Worm (Caenorhabditis elegans) whole organism, young adult: ENCODE measurements around the gene ech-6.

Experiments used
- B0035.1 ChIP-seq: sonication (generic microtip); optimal IDR thresholded peaks from 2 replicates; lab custom pipeline; 2016; ENCODE audit warnings: missing genetic modification characterization, mild to moderate bottlenecking, missing compliant biosample characterization, missing genotype, missing genetic modification reagents
- F33H1.4 ChIP-seq: fragments of 200-800 bp; sonication (Bioruptor generic); IDR thresholded peaks from 2 replicates; pipeline ENCODE4 v1.3.6; 2022; ENCODE audit warnings: missing genetic modification reagents, missing genetic modification characterization, missing compliant biosample characterization
- F52B5.7 ChIP-seq: sonication (generic microtip); optimal IDR thresholded peaks from 2 replicates; lab custom pipeline; 2016; ENCODE audit warnings: mild to moderate bottlenecking, missing genetic modification characterization, missing compliant biosample characterization
- F57A8.1 ChIP-seq: fragments of 200-800 bp; sonication (Bioruptor generic); optimal IDR thresholded peaks from 2 replicates; lab custom pipeline; 2018; ENCODE audit warnings: mild to moderate bottlenecking, missing genetic modification characterization, moderate library complexity, missing compliant biosample characterization
- Y56A3A.18 ChIP-seq: fragments of 200-800 bp; sonication (Bioruptor generic); IDR thresholded peaks from 2 replicates; pipeline ENCODE4 v1.3.6; 2022; ENCODE audit warnings: missing genetic modification reagents, missing genetic modification characterization, missing compliant biosample characterization
- aptf-2 ChIP-seq: fragments of 200-800 bp; sonication (Bioruptor generic); conservative IDR thresholded peaks from 2 replicates; pipeline ENCODE4 v1.3.6; 2022; ENCODE audit warnings: missing genetic modification reagents, missing genetic modification characterization, missing compliant biosample characterization
- ceh-100 ChIP-seq: fragments of 200-800 bp; sonication (Bioruptor generic); IDR thresholded peaks from 2 replicates; pipeline ENCODE4 v1.3.6; 2022; ENCODE audit warnings: missing genetic modification reagents, missing genetic modification characterization, missing compliant biosample characterization
- ceh-58 ChIP-seq: fragments of 200-800 bp; sonication (Bioruptor generic); IDR thresholded peaks from 2 replicates; pipeline ENCODE4 v1.3.6; 2022; ENCODE audit warnings: missing genetic modification characterization, missing compliant biosample characterization
- ceh-91 ChIP-seq: fragments of 200-800 bp; sonication (Bioruptor generic); IDR thresholded peaks from 2 replicates; pipeline ENCODE4 v1.3.6; 2022; ENCODE audit warnings: missing genetic modification reagents, missing genetic modification characterization, missing compliant biosample characterization
- die-1 ChIP-seq: sonication (generic microtip); optimal IDR thresholded peaks from 2 replicates; lab custom pipeline; 2016; ENCODE audit warnings: missing genotype, mild to moderate bottlenecking, missing genetic modification characterization, missing compliant biosample characterization
- dpl-1 ChIP-seq: fragments of 150-350 bp; optimal IDR thresholded peaks from 2 replicates; lab custom pipeline; 2014; ENCODE audit warnings: missing biosample characterization, missing genetic modification reagents, missing genetic modification characterization
- efl-1 ChIP-seq: fragments of 150-350 bp; optimal IDR thresholded peaks from 2 replicates; lab custom pipeline; 2014; ENCODE audit warnings: missing biosample characterization, missing genetic modification reagents, missing genetic modification characterization
- egrh-3 ChIP-seq: fragments of 200-800 bp; sonication (Bioruptor generic); IDR thresholded peaks from 2 replicates; pipeline ENCODE4 v1.3.6; 2022; ENCODE audit warnings: missing genetic modification reagents, missing genetic modification characterization, missing compliant biosample characterization
- him-1 ChIP-seq: sonication (generic microtip); optimal IDR thresholded peaks from 2 replicates; lab custom pipeline; 2016; ENCODE audit warnings: missing genotype, missing genetic modification reagents, missing genetic modification characterization, missing compliant biosample characterization
- hmg-1.2 ChIP-seq: fragments of 200-800 bp; sonication (Bioruptor generic); IDR thresholded peaks from 2 replicates; pipeline ENCODE4 v1.3.6; 2022; ENCODE audit warnings: missing genetic modification reagents, missing genetic modification characterization, missing compliant biosample characterization
- hmg-20 ChIP-seq: fragments of 200-800 bp; sonication (Bioruptor generic); IDR thresholded peaks from 2 replicates; pipeline ENCODE4 v1.3.6; 2022; ENCODE audit warnings: missing genetic modification reagents, missing genetic modification characterization, missing compliant biosample characterization
- hsf-1 ChIP-seq: fragments of 200-800 bp; sonication (Bioruptor generic); IDR thresholded peaks from 2 replicates; pipeline ENCODE4 v1.3.6; 2022; ENCODE audit warnings: missing genetic modification reagents, missing genetic modification characterization, missing compliant biosample characterization
- lin-35 ChIP-seq, 3 experiments: fragments of 150-350 bp in 2 of 3; sonication (generic microtip) in 1 of 3; optimal IDR thresholded peaks; 2 replicates each; lab custom pipeline; 2014 to 2018; ENCODE audit warnings: missing biosample characterization in 3 of 3, missing genetic modification characterization in 3 of 3, missing genetic modification reagents in 3 of 3
- lin-54 ChIP-seq: fragments of 200-800 bp; sonication (Bioruptor generic); optimal IDR thresholded peaks from 2 replicates; lab custom pipeline; 2018; ENCODE audit warnings: mild to moderate bottlenecking, missing genetic modification characterization, missing compliant biosample characterization
- lir-1 ChIP-seq: fragments of 200-800 bp; sonication (Bioruptor generic); conservative IDR thresholded peaks from 2 replicates; pipeline ENCODE4 v1.3.6; 2022; ENCODE audit warnings: missing genetic modification reagents, missing genetic modification characterization, missing compliant biosample characterization
- lsl-1 ChIP-seq: fragments of 200-800 bp; sonication (Bioruptor generic); optimal IDR thresholded peaks from 2 replicates; lab custom pipeline; 2018; ENCODE audit warnings: mild to moderate bottlenecking, missing genetic modification characterization, moderate library complexity, missing compliant biosample characterization
- madf-6 ChIP-seq: fragments of 200-800 bp; sonication (Bioruptor generic); IDR thresholded peaks from 2 replicates; pipeline ENCODE4 v1.3.6; 2022; ENCODE audit warnings: missing genetic modification reagents, missing genetic modification characterization, missing compliant biosample characterization
- mcd-1 ChIP-seq: fragments of 200-800 bp; sonication (Bioruptor generic); IDR thresholded peaks from 2 replicates; pipeline ENCODE4 v1.3.6; 2022; ENCODE audit warnings: missing genetic modification reagents, missing genetic modification characterization, missing compliant biosample characterization
- mes-4 ChIP-seq: sonication (generic microtip); optimal IDR thresholded peaks from 2 replicates; lab custom pipeline; 2016; ENCODE audit warnings: missing genotype, missing genetic modification characterization, missing compliant biosample characterization
- nfyb-1 ChIP-seq: fragments of 200-800 bp; sonication (Bioruptor generic); IDR thresholded peaks from 2 replicates; pipeline ENCODE4 v1.3.6; 2022; ENCODE audit warnings: missing genetic modification reagents, missing genetic modification characterization, missing compliant biosample characterization
- pbrm-1 ChIP-seq: fragments of 200-800 bp; sonication (Bioruptor generic); IDR thresholded peaks from 2 replicates; pipeline ENCODE4 v1.3.6; 2022; ENCODE audit warnings: missing genetic modification reagents, missing genetic modification characterization, missing compliant biosample characterization
- repo-1 ChIP-seq: sonication (generic microtip); optimal IDR thresholded peaks from 2 replicates; lab custom pipeline; 2017; ENCODE audit warnings: mild to moderate bottlenecking, missing genetic modification characterization, missing compliant biosample characterization
- unc-62 ChIP-seq: fragments of 150-350 bp; optimal IDR thresholded peaks from 2 replicates; lab custom pipeline; 2014; ENCODE audit warnings: missing biosample characterization, missing genetic modification reagents, missing genetic modification characterization
- zfh-2 ChIP-seq: fragments of 200-800 bp; sonication (Bioruptor generic); conservative IDR thresholded peaks from 2 replicates; pipeline ENCODE4 v1.3.6; 2022; ENCODE audit warnings: missing genetic modification reagents, missing genetic modification characterization, missing compliant biosample characterization
- zim-3 ChIP-seq: sonication (generic microtip); optimal IDR thresholded peaks from 2 replicates; lab custom pipeline; 2017; ENCODE audit warnings: mild to moderate bottlenecking, missing genetic modification characterization, moderate library complexity, missing compliant biosample characterization
- ztf-26 ChIP-seq: sonication (generic microtip); optimal IDR thresholded peaks from 2 replicates; lab custom pipeline; 2017; ENCODE audit warnings: missing genetic modification characterization, missing compliant biosample characterization

Gene ech-6

ce11 chrIII:9776323-9776722 lies 23.6 kb upstream of the ech-6 start, which contains the start of gene usp-46:
TSS of gene usp-46 (plus strand) at chrIII:9776623.
- TF ChIP-seq hmg-1.2 (GFP tag; lab: Robert Waterston, UW): peak; percentile 29; the same call in 1 of the 2 replicates
- no peak for TF ChIP-seq unc-62 (GFP tag; lab: Kevin White, UChicago)

- TF ChIP-seq mes-4 (tag; lab: Kevin White, UChicago) (no peak), repo-1 (tag; lab: Kevin White, UChicago) (no peak), lin-54 (GFP tag; lab: Kevin White, UChicago) (peak; percentile 87), aptf-2 (GFP tag; lab: Robert Waterston, UW) (no peak), lir-1 (0 out of 2 replicates have a peak, but pooled peaks have one; percentile 16), F57A8.1 (GFP tag; lab: Kevin White, UChicago) (no peak), ztf-26 (tag; lab: Kevin White, UChicago) (no peak), lsl-1 (peak; percentile 42), dpl-1 (GFP tag; lab: Kevin White, UChicago) (peak; percentile 38), efl-1 (GFP tag; lab: Kevin White, UChicago) (peak; percentile 86), madf-6 (GFP tag; lab: Robert Waterston, UW) (0 out of 2 replicates have a peak, but pooled peaks have one; percentile 13), mcd-1 (GFP tag; lab: Robert Waterston, UW) (peak; percentile 59; the same call in 1 of the 2 replicates), lin-35 (GFP tag; optimal IDR thresholded peaks at IDR 0.05; lab: Kevin White, UChicago) (peak in 1 of 3 experiments; percentile 38), B0035.1 (tag; lab: Kevin White, UChicago) (no peak), ceh-91 (0 out of 2 replicates have a peak, but pooled peaks have one; percentile 14), ceh-100 (GFP tag; lab: Robert Waterston, UW) (peak; percentile 94), F33H1.4 (GFP tag; lab: Robert Waterston, UW) (0 out of 2 replicates have a peak, but pooled peaks have one; percentile 36), him-1 (tag; lab: Kevin White, UChicago) (peak; percentile 40)
Measured at ce11 chrIII:9775916-9776315, 23.2 kb upstream of the ech-6 start.

DNA sequence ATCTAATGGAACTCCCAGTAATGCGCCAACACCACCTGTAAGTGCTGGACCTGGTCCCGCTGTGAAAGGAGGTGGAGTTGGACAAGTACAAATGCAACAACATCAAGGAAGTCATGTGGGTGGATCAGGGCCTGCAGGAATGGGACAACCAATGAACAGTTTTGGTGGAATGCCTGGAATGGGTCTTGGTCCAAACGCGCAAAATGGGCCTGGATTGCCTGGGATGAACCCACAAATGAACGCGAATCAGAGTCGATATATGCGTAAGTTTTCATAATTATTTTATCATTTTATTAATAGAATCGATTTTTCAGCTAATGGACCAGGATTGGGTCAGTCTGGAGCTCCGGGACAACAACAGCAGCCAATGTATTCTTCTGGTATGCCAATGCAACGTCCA lies 19.7 kb upstream of the ech-6 start:
- no peak for TF ChIP-seq pbrm-1 (GFP tag; lab: Robert Waterston, UW)
- 0 out of 2 replicates have a peak, but pooled peaks have one; percentile 26 for TF ChIP-seq zfh-2 (GFP tag; lab: Robert Waterston, UW)

DNA sequence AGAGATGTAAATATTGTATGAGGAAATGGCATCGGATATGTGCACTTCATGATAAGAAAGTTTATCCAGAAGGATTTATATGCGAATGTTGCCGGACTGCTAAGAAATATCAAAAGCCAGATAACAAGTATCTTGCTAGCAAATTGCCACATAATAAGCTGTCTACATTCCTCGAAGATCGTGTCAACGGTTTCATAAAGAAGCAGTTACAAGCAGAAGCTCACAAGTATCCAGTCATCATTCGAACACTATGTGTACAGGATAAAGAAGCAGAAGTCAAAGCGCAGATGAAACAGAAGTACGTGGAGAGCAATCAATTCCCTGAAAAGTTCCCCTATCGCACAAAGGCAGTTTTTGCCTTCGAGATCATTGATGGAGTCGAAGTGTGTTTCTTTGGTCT lies 17.9 kb upstream of the ech-6 start:
- no peak for TF ChIP-seq Y56A3A.18 (GFP tag; lab: Robert Waterston, UW)
- TF ChIP-seq hsf-1: 0 out of 2 replicates have a peak, but pooled peaks have one; percentile 18

ce11 chrIII:9768023-9768422 lies 15.3 kb upstream of the ech-6 start:
- TF ChIP-seq ceh-58 (GFP tag; lab: Robert Waterston, UW): no peak
- TF ChIP-seq egrh-3: 0 out of 2 replicates have a peak, but pooled peaks have one; percentile 30
- peak; percentile 40; the same call in 1 of the 2 replicates for TF ChIP-seq nfyb-1
- TF ChIP-seq hmg-20 (GFP tag; lab: Robert Waterston, UW): no peak
- no peak for TF ChIP-seq F52B5.7
- peak; percentile 7 for TF ChIP-seq zim-3 (tag; lab: Kevin White, UChicago)
- no peak for TF ChIP-seq die-1 (tag; lab: Kevin White, UChicago)
- TF ChIP-seq zfh-2 (GFP tag; lab: Robert Waterston, UW): peak; percentile 54; the same call in 1 of the 2 replicates
